Worm (Caenorhabditis elegans): ENCODE data around the gene str-246.

- TF ChIP-seq ztf-4 (tag; optimal IDR thresholded peaks at IDR 0.05) (no peak), ZK546.5 (tag; optimal IDR thresholded peaks at IDR 0.05) (no peak), skn-1 (tag; optimal IDR thresholded peaks at IDR 0.05) (no peak), nhr-25 (tag; optimal IDR thresholded peaks at IDR 0.05) (no peak), ama-1 (optimal IDR thresholded peaks at IDR 0.05) (no peak), nhr-237 (tag; optimal IDR thresholded peaks at IDR 0.05) (no peak), blmp-1 (tag; optimal IDR thresholded peaks at IDR 0.05; ENCODE audit: insufficient read depth) (no peak), aly-2 (tag; optimal IDR thresholded peaks at IDR 0.05) (no peak), snpc-4 (tag; optimal IDR thresholded peaks at IDR 0.05) (no peak), unc-39 (tag; optimal IDR thresholded peaks at IDR 0.05) (no peak)
These were observed 29.8 kb downstream of the str-246 start for ce11 chrIII:11107327-11107726.

Measured in whole organism, L2 larva.